Fruit fly (Drosophila melanogaster): ENCODE data around the gene vret.

Gene vret

dm6 chr3R:22718401-22718800, 27.0 kb downstream of the vret start:
- TF ChIP-seq sd (tag; optimal IDR thresholded peaks at IDR 0.05) (no peak), sens (GFP tag) (peak; percentile 57), B-H1 (GFP tag; IDR thresholded peaks at IDR 0.05) (no peak)

- TF ChIP-seq ind (GFP tag; optimal IDR thresholded peaks at IDR 0.05) (no peak), CG13894 (tag; optimal IDR thresholded peaks at IDR 0.05) (no peak), twi (tag; optimal IDR thresholded peaks at IDR 0.05) (peak; percentile 9), seq (GFP tag; IDR thresholded peaks at IDR 0.05) (0 out of 2 replicates have a peak, but pooled peaks have one; percentile 7), nerfin-1 (tag; optimal IDR thresholded peaks at IDR 0.05) (peak; percentile 31), kni (GFP tag; optimal IDR thresholded peaks at IDR 0.05) (peak; percentile 23), pros (GFP tag; optimal IDR thresholded peaks at IDR 0.05) (peak; percentile 94)
Measured at dm6 chr3R:22717863-22718262, 27.5 kb downstream of the vret start.

dm6 chr3R:22710662-22711061, 34.7 kb downstream of the vret start, which contains the start of gene CG4907:
Gene CG4907 (minus strand): TSS chr3R:22710762.
- TF ChIP-seq Rx (GFP tag; IDR thresholded peaks at IDR 0.05) = no peak
- TF ChIP-seq vnd (GFP tag; IDR thresholded peaks at IDR 0.05; ENCODE audit: partially characterized antibody) = no peak
- no peak for TF ChIP-seq CG12769 (tag; optimal IDR thresholded peaks at IDR 0.05)
- TF ChIP-seq CG15269 (tag; optimal IDR thresholded peaks at IDR 0.05) = no peak
- TF ChIP-seq pho (GFP tag; optimal IDR thresholded peaks at IDR 0.05) = no peak
- no peak for TF ChIP-seq CG17328 (GFP tag; IDR thresholded peaks at IDR 0.05)
- TF ChIP-seq CG11560 (tag; IDR thresholded peaks at IDR 0.05) = no peak
- TF ChIP-seq CG17802 (tag; optimal IDR thresholded peaks at IDR 0.05) = no peak
- no peak for TF ChIP-seq sens (GFP tag)

dm6 chr3R:22707178-22707577, 38.2 kb downstream of the vret start, which contains the start of gene CG13842:
Gene CG13842 (minus strand): TSS chr3R:22707278.
- no peak for TF ChIP-seq CG10565 (GFP tag; optimal IDR thresholded peaks at IDR 0.05)
- TF ChIP-seq ci (GFP tag; IDR thresholded peaks at IDR 0.05) = no peak
- TF ChIP-seq vvl (GFP tag; IDR thresholded peaks at IDR 0.05) = 0 out of 2 replicates have a peak, but pooled peaks have one; percentile 10
- TF ChIP-seq Xbp1 (GFP tag; optimal IDR thresholded peaks at IDR 0.05) = no peak
- TF ChIP-seq Dref (GFP tag; IDR thresholded peaks at IDR 0.05) = 0 out of 2 replicates have a peak, but pooled peaks have one; percentile 9

- no peak for TF ChIP-seq gcm (GFP tag; optimal IDR thresholded peaks at IDR 0.05)
- no peak for TF ChIP-seq Dll (GFP tag; IDR thresholded peaks at IDR 0.05; ENCODE audit: partially characterized antibody)
- TF ChIP-seq ara (GFP tag; IDR thresholded peaks at IDR 0.05) = no peak
- TF ChIP-seq CG14441 (GFP tag; IDR thresholded peaks at IDR 0.05) = no peak
- TF ChIP-seq grn (GFP tag; optimal IDR thresholded peaks at IDR 0.05) = no peak
- TF ChIP-seq B-H2 (GFP tag; optimal IDR thresholded peaks at IDR 0.05) = no peak
- no peak for TF ChIP-seq Hsf (GFP tag; optimal IDR thresholded peaks at IDR 0.05)
- no peak for TF ChIP-seq fd96Cb (tag; optimal IDR thresholded peaks at IDR 0.05)
- no peak for TF ChIP-seq prd (optimal IDR thresholded peaks at IDR 0.05)
- TF ChIP-seq prd (GFP tag; IDR thresholded peaks at IDR 0.05) = peak; percentile 20; the same call in 1 of the 3 replicates
- TF ChIP-seq GATAe (GFP tag; conservative IDR thresholded peaks at IDR 0.05) = no peak
- no peak for TF ChIP-seq danr (GFP tag; IDR thresholded peaks at IDR 0.05)
- TF ChIP-seq CG9932 (GFP tag; IDR thresholded peaks at IDR 0.05) = 0 out of 2 replicates have a peak, but pooled peaks have one; percentile 23
- peak; percentile 21 for TF ChIP-seq sd (tag; optimal IDR thresholded peaks at IDR 0.05)
- peak; percentile 63; the same call in 1 of the 3 replicates for TF ChIP-seq z (GFP tag; IDR thresholded peaks at IDR 0.05)
- TF ChIP-seq E2f1 (GFP tag; IDR thresholded peaks at IDR 0.05) = no peak
- TF ChIP-seq Deaf1 (tag; optimal IDR thresholded peaks at IDR 0.05) = peak; percentile 72
- peak; percentile 50 for TF ChIP-seq sens (GFP tag)
- TF ChIP-seq CG15696 (tag; optimal IDR thresholded peaks at IDR 0.05) = no peak
- TF ChIP-seq CG1603 (tag; optimal IDR thresholded peaks at IDR 0.05) = no peak
Measured at dm6 chr3R:22701793-22702192, 43.6 kb downstream of the vret start, which contains the start of the genes CG6972 and CCAP. Gene CG6972 (plus strand): TSS chr3R:22702007. Gene CCAP (minus strand): TSS chr3R:22702084.

Data from whole organism, embryonic.